Fruit fly (Drosophila melanogaster): ENCODE measurements around the gene Rpp21.

Gene Rpp21

DNA sequence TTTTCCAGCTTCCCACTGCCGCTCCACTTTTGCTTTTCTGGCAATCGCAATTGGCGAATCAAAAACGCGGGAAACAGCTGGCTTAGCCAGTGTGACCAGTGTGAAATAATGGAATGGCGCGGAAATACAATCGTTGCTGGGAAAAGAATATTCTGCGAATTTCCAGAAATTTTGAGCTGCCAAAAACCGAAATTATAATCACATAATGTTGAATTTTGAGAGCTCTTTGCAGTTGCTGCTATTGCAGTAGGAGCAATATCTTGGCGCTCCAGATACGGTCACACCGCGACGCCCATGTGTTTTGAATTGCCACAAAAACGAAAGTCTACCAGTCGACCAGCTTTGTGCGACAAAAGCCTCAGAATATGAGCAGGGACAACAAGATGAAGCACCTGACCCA, at the start of gene Rpp21, which contains the start of gene Cdc45:
Rpp21 (plus strand) TSS at position 281 of the 400 bp plus-strand sequence.
Cdc45 (minus strand) TSS at position 79 of the 400 bp plus-strand sequence.
- TF ChIP-seq CG14711 (tag; optimal IDR thresholded peaks at IDR 0.05) (peak; percentile 21), kay (GFP tag; ENCODE audit: borderline replicate concordance) (no peak), cnc (optimal IDR thresholded peaks at IDR 0.05) (no peak), tj (GFP tag; optimal IDR thresholded peaks at IDR 0.05) (peak; percentile 36), ovo (GFP tag; optimal IDR thresholded peaks at IDR 0.05) (no peak), Hr96 (GFP tag; optimal IDR thresholded peaks at IDR 0.05) (no peak), CG11617 (GFP tag; optimal IDR thresholded peaks at IDR 0.05) (no peak), cic (GFP tag; optimal IDR thresholded peaks at IDR 0.05) (no peak), Mnt (GFP tag; optimal IDR thresholded peaks at IDR 0.05) (peak; percentile 59), CG5204 (GFP tag; optimal IDR thresholded peaks at IDR 0.05) (no peak), Crg-1 (GFP tag; optimal IDR thresholded peaks at IDR 0.05) (no peak), Clk (GFP tag; optimal IDR thresholded peaks at IDR 0.05) (no peak), CG1620 (GFP tag; optimal IDR thresholded peaks at IDR 0.05) (no peak), bab1 (GFP tag; optimal IDR thresholded peaks at IDR 0.05) (peak; percentile 35)

DNA sequence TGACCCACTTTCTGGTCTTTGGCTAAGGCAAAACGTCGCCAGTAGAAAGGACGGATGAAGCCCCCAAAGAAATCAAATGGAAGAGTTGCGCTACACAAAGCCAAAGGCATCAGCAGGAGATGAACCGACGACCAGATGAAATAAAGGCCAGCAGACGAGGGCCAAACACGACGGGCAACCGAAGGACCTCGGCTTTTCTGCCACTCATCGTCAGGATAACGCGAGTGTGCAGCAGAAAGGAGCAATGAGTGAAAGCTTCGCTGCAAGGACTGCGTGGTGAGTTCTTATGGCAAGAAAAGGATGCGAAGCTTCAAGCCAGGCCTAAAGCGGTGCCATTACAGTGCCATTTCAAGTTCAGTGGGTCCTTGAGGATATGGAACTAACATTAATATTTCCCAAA, 44.6 kb upstream of the Rpp21 start:
- TF ChIP-seq pad (GFP tag; optimal IDR thresholded peaks at IDR 0.05), result peak; percentile 46
- TF ChIP-seq bab1 (GFP tag; optimal IDR thresholded peaks at IDR 0.05), result no peak

- no peak for TF ChIP-seq CG7101 (tag; optimal IDR thresholded peaks at IDR 0.05)
- no peak for TF ChIP-seq ovo (GFP tag; optimal IDR thresholded peaks at IDR 0.05)
- no peak for TF ChIP-seq Clk (GFP tag; optimal IDR thresholded peaks at IDR 0.05)
- TF ChIP-seq bab1 (GFP tag; optimal IDR thresholded peaks at IDR 0.05), result no peak
- TF ChIP-seq CG5204 (GFP tag; optimal IDR thresholded peaks at IDR 0.05), result no peak
- no peak for TF ChIP-seq CG33017 (tag; optimal IDR thresholded peaks at IDR 0.05)
- no peak for TF ChIP-seq toe (GFP tag; optimal IDR thresholded peaks at IDR 0.05)
- TF ChIP-seq CG14711 (tag; optimal IDR thresholded peaks at IDR 0.05), result no peak
- TF ChIP-seq cic (GFP tag; optimal IDR thresholded peaks at IDR 0.05), result no peak
Observed at dm6 chrX:990218-990617, 40.3 kb upstream of the Rpp21 start, which contains the start of gene CG18823. Gene CG18823, plus strand, starts transcription at chrX:990518.

DNA sequence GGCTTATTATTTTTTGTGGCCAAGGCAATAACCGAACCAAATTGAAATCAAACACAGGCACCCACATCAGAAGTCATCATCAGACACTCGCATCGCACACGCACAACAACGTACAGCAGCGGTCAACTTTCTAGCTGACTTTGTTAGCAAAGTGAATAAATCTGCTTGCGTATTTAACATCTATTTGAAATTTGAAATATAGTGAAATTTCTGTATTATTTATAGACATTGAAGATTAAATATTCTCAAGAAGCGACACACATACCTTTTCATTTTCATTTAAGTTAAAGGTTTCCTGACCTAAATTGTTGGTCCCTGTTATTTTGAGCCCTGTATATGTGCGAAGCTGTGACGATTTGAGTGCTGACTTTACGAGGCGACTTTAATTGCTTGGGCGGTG, 31.7 kb upstream of the Rpp21 start:
- TF ChIP-seq Clk (GFP tag; optimal IDR thresholded peaks at IDR 0.05), result no peak
- no peak for TF ChIP-seq CG14711 (tag; optimal IDR thresholded peaks at IDR 0.05)
- no peak for TF ChIP-seq CG33017 (tag; optimal IDR thresholded peaks at IDR 0.05)
- no peak for TF ChIP-seq kay (GFP tag; ENCODE audit: borderline replicate concordance)
- TF ChIP-seq pad (GFP tag; optimal IDR thresholded peaks at IDR 0.05), result no peak
- TF ChIP-seq cnc (optimal IDR thresholded peaks at IDR 0.05), result no peak

DNA sequence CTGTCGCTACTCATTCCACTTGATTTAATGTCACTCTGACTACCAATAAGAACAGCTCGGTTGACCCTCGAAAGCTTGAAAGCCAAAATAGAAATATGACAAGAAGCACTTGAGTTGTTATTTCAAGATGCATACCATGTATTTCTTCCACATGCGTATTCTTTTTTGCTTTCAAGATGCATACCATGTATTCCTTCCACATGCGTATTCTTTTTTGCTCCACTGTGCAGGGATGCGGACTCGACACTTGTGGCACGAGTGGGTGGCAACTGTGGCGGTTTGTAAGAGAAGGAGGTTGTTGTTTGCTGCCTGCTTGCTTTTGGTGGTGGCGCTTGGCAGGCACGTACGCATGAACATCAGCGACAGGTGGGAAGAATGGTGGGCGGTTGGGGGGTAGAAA, 24.4 kb upstream of the Rpp21 start:
- TF ChIP-seq pad (GFP tag; optimal IDR thresholded peaks at IDR 0.05), result no peak
- no peak for TF ChIP-seq CG7101 (tag; optimal IDR thresholded peaks at IDR 0.05)
- TF ChIP-seq cnc (optimal IDR thresholded peaks at IDR 0.05), result no peak
- no peak for TF ChIP-seq CG14711 (tag; optimal IDR thresholded peaks at IDR 0.05)
- TF ChIP-seq CG11617 (GFP tag; optimal IDR thresholded peaks at IDR 0.05), result no peak
- TF ChIP-seq CG1620 (GFP tag; optimal IDR thresholded peaks at IDR 0.05), result no peak
- no peak for TF ChIP-seq Crg-1 (GFP tag; optimal IDR thresholded peaks at IDR 0.05)
- TF ChIP-seq CG7045 (GFP tag; optimal IDR thresholded peaks at IDR 0.05), result no peak
- no peak for TF ChIP-seq cic (GFP tag; optimal IDR thresholded peaks at IDR 0.05)
- no peak for TF ChIP-seq Hr96 (GFP tag; optimal IDR thresholded peaks at IDR 0.05)
- no peak for TF ChIP-seq ovo (GFP tag; optimal IDR thresholded peaks at IDR 0.05)
- TF ChIP-seq Mnt (GFP tag; optimal IDR thresholded peaks at IDR 0.05), result no peak
- TF ChIP-seq Clk (GFP tag; optimal IDR thresholded peaks at IDR 0.05), result no peak
- no peak for TF ChIP-seq CG5204 (GFP tag; optimal IDR thresholded peaks at IDR 0.05)
- TF ChIP-seq CG33017 (tag; optimal IDR thresholded peaks at IDR 0.05), result no peak
- no peak for TF ChIP-seq toe (GFP tag; optimal IDR thresholded peaks at IDR 0.05)
- no peak for TF ChIP-seq bab1 (GFP tag; optimal IDR thresholded peaks at IDR 0.05)
- TF ChIP-seq kay (GFP tag; ENCODE audit: borderline replicate concordance), result no peak
- TF ChIP-seq tj (GFP tag; optimal IDR thresholded peaks at IDR 0.05), result no peak
- TF ChIP-seq CG12768 (GFP tag; optimal IDR thresholded peaks at IDR 0.05), result no peak

DNA sequence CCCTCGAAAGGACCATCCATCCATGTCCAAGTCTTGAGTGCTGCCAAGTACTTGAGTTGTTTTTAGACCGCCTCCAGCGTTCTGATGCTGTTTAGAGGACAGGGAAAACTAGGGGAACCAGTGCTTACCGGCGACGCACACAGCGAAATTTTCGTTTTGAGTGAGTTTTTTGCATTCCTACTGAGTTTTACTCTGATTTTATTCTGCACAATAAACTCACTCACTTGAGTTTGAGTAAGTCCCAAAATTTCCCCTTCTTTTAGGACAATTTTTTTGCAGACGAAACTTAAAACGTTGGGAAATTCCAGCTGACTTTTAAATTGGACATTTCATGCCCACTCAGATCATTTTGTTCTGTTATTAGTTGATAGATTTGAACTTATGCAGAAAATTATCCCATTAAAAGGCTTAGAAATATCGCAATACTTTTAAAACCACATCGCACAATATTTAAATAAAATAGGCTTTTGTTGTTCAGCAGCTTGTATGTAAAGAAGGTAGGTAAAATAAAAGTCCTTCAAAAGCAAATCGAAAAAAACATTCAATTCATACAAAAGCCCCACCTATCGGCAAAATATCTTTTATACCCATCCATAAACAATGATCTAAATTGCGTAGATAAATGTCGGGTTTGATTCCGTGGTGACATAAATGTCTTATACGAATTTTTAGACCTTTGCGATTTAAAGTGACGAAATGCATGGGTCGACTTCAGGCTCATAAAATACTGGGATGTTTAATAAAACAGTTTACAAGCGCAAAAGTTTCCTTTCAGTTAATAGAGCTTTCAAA, 20.9 kb upstream of the Rpp21 start:
- TF ChIP-seq Clk (GFP tag; optimal IDR thresholded peaks at IDR 0.05), result no peak
- peak; percentile 83 for TF ChIP-seq pad (GFP tag; optimal IDR thresholded peaks at IDR 0.05)

- TF ChIP-seq CG12768 (GFP tag; optimal IDR thresholded peaks at IDR 0.05), result no peak
- TF ChIP-seq Clk (GFP tag; optimal IDR thresholded peaks at IDR 0.05), result no peak
- no peak for TF ChIP-seq Crg-1 (GFP tag; optimal IDR thresholded peaks at IDR 0.05)
- no peak for TF ChIP-seq tj (GFP tag; optimal IDR thresholded peaks at IDR 0.05)
- no peak for TF ChIP-seq CG5204 (GFP tag; optimal IDR thresholded peaks at IDR 0.05)
- no peak for TF ChIP-seq CG11617 (GFP tag; optimal IDR thresholded peaks at IDR 0.05)
- no peak for TF ChIP-seq cic (GFP tag; optimal IDR thresholded peaks at IDR 0.05)
- no peak for TF ChIP-seq cnc (optimal IDR thresholded peaks at IDR 0.05)
- TF ChIP-seq kay (GFP tag; ENCODE audit: borderline replicate concordance), result no peak
- TF ChIP-seq CG7045 (GFP tag; optimal IDR thresholded peaks at IDR 0.05), result no peak
- TF ChIP-seq ovo (GFP tag; optimal IDR thresholded peaks at IDR 0.05), result no peak
- no peak for TF ChIP-seq CG33017 (tag; optimal IDR thresholded peaks at IDR 0.05)
- no peak for TF ChIP-seq CG14711 (tag; optimal IDR thresholded peaks at IDR 0.05)
- TF ChIP-seq toe (GFP tag; optimal IDR thresholded peaks at IDR 0.05), result no peak
- no peak for TF ChIP-seq CG1620 (GFP tag; optimal IDR thresholded peaks at IDR 0.05)
- no peak for TF ChIP-seq Mnt (GFP tag; optimal IDR thresholded peaks at IDR 0.05)
Observed at dm6 chrX:1011543-1012085, 18.9 kb upstream of the Rpp21 start, which contains the start of the genes TfIIA-S-2 and CG14631. Gene TfIIA-S-2, minus strand, starts transcription at chrX:1011643. Gene CG14631, plus strand, starts transcription at chrX:1012035.
